Worm (Caenorhabditis elegans) whole organism, L1 larva: Measurements from ENCODE around the gene Y51A2D.21.
A peak's percentile ranks its signal among the peaks of the same experiment; 100 is the strongest.

Experiments
- C16A3.4 ChIP-seq: fragments of 150-350 bp; optimal IDR thresholded peaks from 2 replicates; lab custom pipeline; 2014; ENCODE audit warnings: missing biosample characterization, missing genetic modification characterization
- C34B4.2 ChIP-seq: sonication (generic microtip); optimal IDR thresholded peaks from 2 replicates; lab custom pipeline; 2017; ENCODE audit warnings: mild to moderate bottlenecking, missing genetic modification characterization, missing compliant biosample characterization
- F16B12.6 ChIP-seq: fragments of 150-350 bp; optimal IDR thresholded peaks from 2 replicates; lab custom pipeline; 2014; ENCODE audit warnings: missing biosample characterization, missing genetic modification characterization
- Y116A8C.19 ChIP-seq: sonication (generic microtip); optimal IDR thresholded peaks from 2 replicates; lab custom pipeline; 2016; ENCODE audit warnings: missing compliant biosample characterization, missing genetic modification characterization, borderline replicate concordance
- alr-1 ChIP-seq: fragments of 200-800 bp; sonication (Bioruptor generic); optimal IDR thresholded peaks from 2 replicates; lab custom pipeline; 2018; ENCODE audit warnings: borderline replicate concordance, mild to moderate bottlenecking, missing genetic modification characterization, missing compliant biosample characterization
- ama-1 ChIP-seq: fragments of 150-350 bp; optimal IDR thresholded peaks from 2 replicates; lab custom pipeline; 2014
- ceh-8 ChIP-seq: fragments of 200-800 bp; sonication (Bioruptor generic); optimal IDR thresholded peaks from 2 replicates; lab custom pipeline; 2018; ENCODE audit warnings: mild to moderate bottlenecking, missing genetic modification characterization, moderate library complexity, missing compliant biosample characterization
- ceh-88 ChIP-seq: fragments of 200-800 bp; sonication (Bioruptor generic); IDR thresholded peaks from 2 replicates; pipeline ENCODE4 v1.3.6; 2022; ENCODE audit warnings: missing genetic modification characterization, missing compliant biosample characterization
- dpl-1 ChIP-seq, 3 experiments: fragments of 150-350 bp in 2 of 3; sonication (generic microtip) in 1 of 3; optimal IDR thresholded peaks; 2 replicates each; lab custom pipeline; 2014 to 2017; ENCODE audit warnings: missing biosample characterization in 3 of 3, missing genetic modification characterization in 3 of 3, missing genetic modification reagents in 3 of 3
- dsc-1 ChIP-seq: sonication (generic microtip); optimal IDR thresholded peaks from 2 replicates; lab custom pipeline; 2016; ENCODE audit warnings: mild to moderate bottlenecking, missing genetic modification characterization, missing compliant biosample characterization
- efl-1 ChIP-seq, 4 experiments: fragments of 150-350 bp; optimal IDR thresholded peaks in 3 of 4; peaks in 1 of 4; 1 replicate in 1 of 4; 2 replicates in 3 of 4; lab custom pipeline; 2014; ENCODE audit warnings: missing biosample characterization in 2 of 4, missing genetic modification characterization in 2 of 4, missing genetic modification reagents in 2 of 4
- egl-13 ChIP-seq: sonication (generic microtip); optimal IDR thresholded peaks from 2 replicates; lab custom pipeline; 2016; ENCODE audit warnings: missing genotype, missing genetic modification reagents, missing genetic modification characterization, missing compliant biosample characterization
- elt-2 ChIP-seq: sonication (generic microtip); optimal IDR thresholded peaks from 2 replicates; lab custom pipeline; 2016; ENCODE audit warnings: missing genetic modification characterization, mild to moderate bottlenecking, inconsistent platforms, missing compliant biosample characterization, missing genetic modification reagents
- elt-3 ChIP-seq, 6 experiments: fragments of 150-350 bp in 1 of 6; sonication (generic microtip); optimal IDR thresholded peaks; 2 replicates each; lab custom pipeline; 2017 to 2018; ENCODE audit warnings: missing biosample characterization in 6 of 6, missing genetic modification characterization in 6 of 6, inconsistent platforms in 1 of 6
- fkh-10 ChIP-seq: sonication (generic microtip); optimal IDR thresholded peaks from 2 replicates; lab custom pipeline; 2017; ENCODE audit warnings: missing biosample characterization, missing genetic modification reagents, missing genetic modification characterization
- fkh-4 ChIP-seq: sonication (generic microtip); optimal IDR thresholded peaks from 2 replicates; lab custom pipeline; 2016; ENCODE audit warnings: missing compliant biosample characterization, missing genetic modification characterization, borderline replicate concordance
- irx-1 ChIP-seq: sonication (generic microtip); optimal IDR thresholded peaks from 2 replicates; lab custom pipeline; 2016; ENCODE audit warnings: missing genetic modification characterization, missing compliant biosample characterization
- jun-1 ChIP-seq: fragments of 150-350 bp; optimal IDR thresholded peaks from 2 replicates; lab custom pipeline; 2014; ENCODE audit warnings: missing biosample characterization, missing genetic modification reagents, missing genetic modification characterization
- lin-13 ChIP-seq: fragments of 150-350 bp; optimal IDR thresholded peaks from 2 replicates; lab custom pipeline; 2014; ENCODE audit warnings: missing biosample characterization, missing genetic modification reagents, missing genetic modification characterization
- lin-14 ChIP-seq: fragments of 200-800 bp; sonication (Bioruptor generic); optimal IDR thresholded peaks from 2 replicates; lab custom pipeline; 2018; ENCODE audit warnings: mild to moderate bottlenecking, missing genetic modification characterization, moderate library complexity, missing compliant biosample characterization
- lin-15B ChIP-seq: fragments of 150-350 bp; sonication (generic microtip); optimal IDR thresholded peaks from 3 replicates; lab custom pipeline; 2014; ENCODE audit warnings: missing biosample characterization, missing genetic modification characterization
- lin-35 ChIP-seq, 2 experiments: fragments of 150-350 bp; optimal IDR thresholded peaks; 2 replicates each; lab custom pipeline; 2014; ENCODE audit warnings: missing biosample characterization in 2 of 2, missing genetic modification characterization in 2 of 2, missing genetic modification reagents in 2 of 2
- lin-39 ChIP-seq: fragments of 150-350 bp; optimal IDR thresholded peaks from 2 replicates; lab custom pipeline; 2014; ENCODE audit warnings: missing biosample characterization, missing genetic modification reagents, missing genetic modification characterization
- lsy-2 ChIP-seq, 2 experiments: fragments of 150-350 bp; optimal IDR thresholded peaks; 2 replicates each; lab custom pipeline; 2014; ENCODE audit warnings: missing biosample characterization in 2 of 2, missing genetic modification characterization in 2 of 2
- mab-9 ChIP-seq: fragments of 200-800 bp; sonication (Bioruptor generic); IDR thresholded peaks from 2 replicates; pipeline ENCODE4 v1.3.6; 2022; ENCODE audit warnings: missing genetic modification reagents, missing genetic modification characterization, missing compliant biosample characterization
- mdl-1 ChIP-seq, 2 experiments: fragments of 150-350 bp; optimal IDR thresholded peaks; 2 replicates each; lab custom pipeline; 2014 to 2017; ENCODE audit warnings: missing biosample characterization in 2 of 2, missing genetic modification characterization in 2 of 2, inconsistent platforms in 1 of 2
- mep-1 ChIP-seq: fragments of 150-350 bp; optimal IDR thresholded peaks from 2 replicates; lab custom pipeline; 2014; ENCODE audit warnings: missing biosample characterization, missing genetic modification characterization
- nhr-19 ChIP-seq: fragments of 200-800 bp; sonication (Bioruptor generic); conservative IDR thresholded peaks from 2 replicates; pipeline ENCODE4 v1.3.6; 2022; ENCODE audit warnings: missing genetic modification characterization, missing compliant biosample characterization
- nhr-20 ChIP-seq: sonication (generic microtip); optimal IDR thresholded peaks from 2 replicates; lab custom pipeline; 2016; ENCODE audit warnings: mild to moderate bottlenecking, missing genetic modification characterization, missing compliant biosample characterization
- nhr-237 ChIP-seq: fragments of 150-350 bp; optimal IDR thresholded peaks from 2 replicates; lab custom pipeline; 2014; ENCODE audit warnings: missing biosample characterization, missing genetic modification characterization
- nhr-71 ChIP-seq: sonication (generic microtip); optimal IDR thresholded peaks from 2 replicates; lab custom pipeline; 2016; ENCODE audit warnings: mild to moderate bottlenecking, missing genetic modification characterization, moderate library complexity, missing compliant biosample characterization
- nhr-76 ChIP-seq: sonication (generic microtip); optimal IDR thresholded peaks from 2 replicates; lab custom pipeline; 2017; ENCODE audit warnings: missing biosample characterization, missing genetic modification characterization
- nhr-77 ChIP-seq: fragments of 150-350 bp; optimal IDR thresholded peaks from 2 replicates; lab custom pipeline; 2014; ENCODE audit warnings: missing biosample characterization, missing genetic modification characterization
- nhr-90 ChIP-seq: sonication (generic microtip); optimal IDR thresholded peaks from 2 replicates; lab custom pipeline; 2016; ENCODE audit warnings: mild to moderate bottlenecking, missing genetic modification characterization, missing compliant biosample characterization; ENCODE audit not compliant: poor library complexity
- pag-3 ChIP-seq: sonication (generic microtip); optimal IDR thresholded peaks from 2 replicates; lab custom pipeline; 2017; ENCODE audit warnings: missing genetic modification characterization, mild to moderate bottlenecking, missing compliant biosample characterization, antibody characterized with exemption, borderline replicate concordance; ENCODE audit not compliant: insufficient read depth
- rnt-1 ChIP-seq: sonication (generic microtip); optimal IDR thresholded peaks from 2 replicates; lab custom pipeline; 2016; ENCODE audit warnings: mild to moderate bottlenecking, missing genetic modification characterization, moderate library complexity, missing compliant biosample characterization
- snpc-4 ChIP-seq: fragments of 150-350 bp; optimal IDR thresholded peaks from 2 replicates; lab custom pipeline; 2014; ENCODE audit warnings: missing biosample characterization, missing genetic modification characterization
- snu-23 ChIP-seq: sonication (generic microtip); optimal IDR thresholded peaks from 2 replicates; lab custom pipeline; 2016; ENCODE audit warnings: missing genetic modification characterization, missing compliant biosample characterization
- sox-4 ChIP-seq: sonication (generic microtip); optimal IDR thresholded peaks from 2 replicates; lab custom pipeline; 2016; ENCODE audit warnings: missing genetic modification characterization, missing compliant biosample characterization
- sup-37 ChIP-seq: fragments of 200-800 bp; sonication (Bioruptor generic); optimal IDR thresholded peaks from 2 replicates; lab custom pipeline; 2018; ENCODE audit warnings: mild to moderate bottlenecking, missing genetic modification characterization, missing compliant biosample characterization
- swsn-7 ChIP-seq: sonication (generic microtip); optimal IDR thresholded peaks from 2 replicates; lab custom pipeline; 2016; ENCODE audit warnings: missing genetic modification characterization, missing compliant biosample characterization
- tbx-2 ChIP-seq: sonication (generic microtip); optimal IDR thresholded peaks from 2 replicates; lab custom pipeline; 2016; ENCODE audit warnings: missing genetic modification characterization, missing compliant biosample characterization
- tlp-1 ChIP-seq: fragments of 150-350 bp; optimal IDR thresholded peaks from 2 replicates; lab custom pipeline; 2014; ENCODE audit warnings: missing biosample characterization, missing genetic modification characterization
- unc-130 ChIP-seq: fragments of 150-350 bp; optimal IDR thresholded peaks from 2 replicates; lab custom pipeline; 2017; ENCODE audit warnings: missing biosample characterization, missing genetic modification characterization, inconsistent platforms
- unc-30 ChIP-seq: sonication (generic microtip); optimal IDR thresholded peaks from 2 replicates; lab custom pipeline; 2017; ENCODE audit warnings: missing biosample characterization, missing genetic modification characterization
- vab-15 ChIP-seq: sonication (generic microtip); optimal IDR thresholded peaks from 2 replicates; lab custom pipeline; 2017; ENCODE audit warnings: missing genotype, mild to moderate bottlenecking, missing genetic modification characterization, missing compliant biosample characterization
- xbp-1 ChIP-seq: sonication (generic microtip); optimal IDR thresholded peaks from 2 replicates; lab custom pipeline; 2016; ENCODE audit warnings: missing genetic modification characterization, missing compliant biosample characterization
- ztf-11 ChIP-seq, 2 experiments: sonication (generic microtip); optimal IDR thresholded peaks; 2 replicates each; lab custom pipeline; 2016 to 2017; ENCODE audit warnings: missing genetic modification characterization in 2 of 2, missing biosample characterization in 1 of 2, missing compliant biosample characterization in 1 of 2
- ztf-4 ChIP-seq: fragments of 150-350 bp; optimal IDR thresholded peaks from 2 replicates; lab custom pipeline; 2014; ENCODE audit warnings: missing biosample characterization, missing genetic modification characterization

The Y51A2D.21 gene

ce11 chrV:18581393-18582113 is 9.9 kb downstream of the Y51A2D.21 start:
- TF ChIP-seq ztf-4 (tag; lab: Kevin White, UChicago) (peak; percentile 27), pag-3 (tag; lab: Kevin White, UChicago) (peak; percentile 66), tlp-1 (tag; lab: Kevin White, UChicago) (no peak), fkh-4 (tag; lab: Kevin White, UChicago) (peak; percentile 74), egl-13 (tag; lab: Kevin White, UChicago) (no peak), ztf-11 (tag; optimal IDR thresholded peaks at IDR 0.05; lab: Kevin White, UChicago) (no peak), unc-130 (tag; lab: Kevin White, UChicago) (peak; percentile 76), rnt-1 (peak; percentile 83), ama-1 (lab: Kevin White, UChicago) (no peak), nhr-71 (tag; lab: Kevin White, UChicago) (peak; percentile 89), nhr-20 (tag; lab: Kevin White, UChicago) (peak; percentile 44), mep-1 (tag; lab: Kevin White, UChicago) (no peak), nhr-77 (tag; lab: Kevin White, UChicago) (no peak), snu-23 (GFP tag; lab: Kevin White, UChicago) (peak; percentile 61), nhr-19 (GFP tag; lab: Robert Waterston, UW) (peak; percentile 90), lin-39 (tag; lab: Kevin White, UChicago) (peak; percentile 74), lin-14 (GFP tag; lab: Kevin White, UChicago) (peak; percentile 85), vab-15 (no peak), snpc-4 (tag; lab: Kevin White, UChicago) (peak; percentile 3), efl-1 (optimal IDR thresholded peaks at IDR 0.05; lab: Kevin White, UChicago) (peak; percentile 5 to 19), efl-1 (GFP tag; optimal IDR thresholded peaks at IDR 0.05 in 1 of 2; lab: Kevin White, UChicago) (peak in 1 of 2 experiments; percentile 77), sox-4 (tag; lab: Kevin White, UChicago) (no peak), Y116A8C.19 (tag; lab: Kevin White, UChicago) (no peak), lsy-2 (tag; optimal IDR thresholded peaks at IDR 0.05; lab: Kevin White, UChicago) (peak; percentile 44 to 63), dsc-1 (tag; lab: Kevin White, UChicago) (peak; percentile 80), unc-30 (tag; lab: Kevin White, UChicago) (no peak), lin-13 (no peak), xbp-1 (tag; lab: Kevin White, UChicago) (no peak), sup-37 (no peak), ceh-88 (no peak), fkh-10 (GFP tag; lab: Kevin White, UChicago) (no peak), mdl-1 (tag; optimal IDR thresholded peaks at IDR 0.05; lab: Kevin White, UChicago) (peak in 1 of 2 experiments; percentile 46), C16A3.4 (tag; lab: Kevin White, UChicago) (peak; percentile 21), jun-1 (no peak), lin-35 (GFP tag; optimal IDR thresholded peaks at IDR 0.05; lab: Kevin White, UChicago) (peak in 1 of 2 experiments; percentile 19), swsn-7 (peak; percentile 24), tbx-2 (peak; percentile 49), F16B12.6 (tag; lab: Kevin White, UChicago) (no peak), nhr-76 (tag; lab: Kevin White, UChicago) (no peak)

DNA sequence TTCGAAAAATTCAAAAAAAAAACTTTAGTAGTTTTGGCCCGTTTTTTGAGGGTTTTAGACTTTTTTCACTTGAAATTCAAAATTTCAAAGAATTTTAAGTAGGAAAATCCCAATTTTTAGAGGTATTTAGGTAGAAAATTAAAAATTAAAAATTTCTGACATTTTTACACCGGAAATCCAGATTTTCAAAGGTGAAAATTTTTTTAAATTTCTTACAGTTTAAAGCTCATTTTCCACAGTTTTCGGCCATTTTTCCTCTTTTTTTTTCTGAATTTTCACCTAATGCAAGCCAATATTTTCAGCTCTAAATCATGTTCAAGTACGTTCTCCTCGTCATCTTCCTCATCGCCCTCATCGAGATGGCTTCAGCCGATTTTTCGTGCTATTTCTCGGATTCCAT is 10.7 kb downstream of the Y51A2D.21 start, which contains the start of gene txt-14:
TSS of gene txt-14 (plus strand) at position 301 of the 400 bp plus-strand sequence.
- TF ChIP-seq irx-1 (tag; lab: Kevin White, UChicago): no peak
- no peak for TF ChIP-seq lin-14 (GFP tag; lab: Kevin White, UChicago)
- no peak for TF ChIP-seq nhr-77 (tag; lab: Kevin White, UChicago)
- TF ChIP-seq alr-1 (tag; lab: Kevin White, UChicago): no peak
- TF ChIP-seq elt-3 (tag; optimal IDR thresholded peaks at IDR 0.05; lab: Kevin White, UChicago): no peak
- no peak for TF ChIP-seq elt-2
- no peak for TF ChIP-seq rnt-1
- TF ChIP-seq C34B4.2: no peak
- no peak for TF ChIP-seq dpl-1 (GFP tag; optimal IDR thresholded peaks at IDR 0.05; lab: Kevin White, UChicago)
- no peak for TF ChIP-seq ceh-8
- no peak for TF ChIP-seq mab-9 (GFP tag; lab: Robert Waterston, UW)
- TF ChIP-seq nhr-90 (tag; lab: Kevin White, UChicago): no peak
- no peak for TF ChIP-seq lin-15B (tag; lab: Kevin White, UChicago)
- no peak for TF ChIP-seq nhr-237 (tag; lab: Kevin White, UChicago)
- TF ChIP-seq pag-3 (tag; lab: Kevin White, UChicago): no peak
